Worm (Caenorhabditis elegans) whole organism, L3 larva: ENCODE data around the gene ugt-61.
A peak's percentile ranks its signal among the peaks of the same experiment; 100 is the strongest.

Source experiments
- ceh-16 ChIP-seq: sonication (generic microtip); optimal IDR thresholded peaks from 2 replicates; lab custom pipeline; 2017; ENCODE audit warnings: missing biosample characterization, missing genetic modification characterization
- ceh-28 ChIP-seq: fragments of 150-350 bp; optimal IDR thresholded peaks from 2 replicates; lab custom pipeline; 2014; ENCODE audit warnings: missing biosample characterization, missing genetic modification reagents, missing genetic modification characterization
- ceh-9 ChIP-seq: sonication (generic microtip); optimal IDR thresholded peaks from 2 replicates; lab custom pipeline; 2018; ENCODE audit warnings: missing biosample characterization, missing genetic modification characterization
- daf-12 ChIP-seq: fragments of 150-350 bp; optimal IDR thresholded peaks from 2 replicates; lab custom pipeline; 2014; ENCODE audit warnings: missing biosample characterization, missing genetic modification reagents, missing genetic modification characterization
- egl-5 ChIP-seq: fragments of 150-350 bp; optimal IDR thresholded peaks from 2 replicates; lab custom pipeline; 2017; ENCODE audit warnings: missing biosample characterization, missing genetic modification reagents, missing genetic modification characterization, inconsistent platforms
- elt-1 ChIP-seq: fragments of 150-350 bp; optimal IDR thresholded peaks from 2 replicates; lab custom pipeline; 2014; ENCODE audit warnings: missing biosample characterization, missing genetic modification characterization
- eor-1 ChIP-seq, 2 experiments: fragments of 150-350 bp; optimal IDR thresholded peaks; 2 replicates each; lab custom pipeline; 2014 to 2018; ENCODE audit warnings: missing biosample characterization in 2 of 2, missing genetic modification characterization in 2 of 2
- fkh-10 ChIP-seq: sonication (generic microtip); optimal IDR thresholded peaks from 2 replicates; lab custom pipeline; 2017; ENCODE audit warnings: missing biosample characterization, missing genetic modification reagents, missing genetic modification characterization
- fkh-2 ChIP-seq: fragments of 150-350 bp; optimal IDR thresholded peaks from 2 replicates; lab custom pipeline; 2014; ENCODE audit warnings: missing biosample characterization, missing genetic modification reagents, missing genetic modification characterization
- hmg-11 ChIP-seq: sonication (generic microtip); optimal IDR thresholded peaks from 2 replicates; lab custom pipeline; 2016; ENCODE audit warnings: missing genetic modification characterization, missing compliant biosample characterization
- lin-39 ChIP-seq: fragments of 150-350 bp; optimal IDR thresholded peaks from 2 replicates; lab custom pipeline; 2018; ENCODE audit warnings: missing biosample characterization, missing genetic modification reagents, missing genetic modification characterization
- mml-1 ChIP-seq: fragments of 150-350 bp; sonication (generic microtip); optimal IDR thresholded peaks from 3 replicates; lab custom pipeline; 2014; ENCODE audit warnings: missing biosample characterization, missing genetic modification characterization
- nfya-1 ChIP-seq: sonication (generic microtip); optimal IDR thresholded peaks from 2 replicates; lab custom pipeline; 2017; ENCODE audit warnings: missing genetic modification characterization, mild to moderate bottlenecking, missing compliant biosample characterization, antibody characterized with exemption, moderate library complexity; ENCODE audit not compliant: insufficient read depth
- nhr-11 ChIP-seq: fragments of 150-350 bp; optimal IDR thresholded peaks from 2 replicates; lab custom pipeline; 2014; ENCODE audit warnings: missing biosample characterization, missing genetic modification characterization
- nhr-12 ChIP-seq: fragments of 150-350 bp; optimal IDR thresholded peaks from 2 replicates; lab custom pipeline; 2014; ENCODE audit warnings: missing biosample characterization, missing genetic modification characterization
- nhr-23 ChIP-seq: fragments of 150-350 bp; optimal IDR thresholded peaks from 2 replicates; lab custom pipeline; 2014; ENCODE audit warnings: missing biosample characterization, missing genetic modification reagents, missing genetic modification characterization
- nhr-237 ChIP-seq: fragments of 150-350 bp; optimal IDR thresholded peaks from 2 replicates; lab custom pipeline; 2014; ENCODE audit warnings: missing biosample characterization, missing genetic modification characterization
- nhr-25 ChIP-seq: sonication (generic microtip); optimal IDR thresholded peaks from 2 replicates; lab custom pipeline; 2017; ENCODE audit warnings: missing biosample characterization, missing genetic modification characterization
- nhr-43 ChIP-seq: sonication (generic microtip); optimal IDR thresholded peaks from 2 replicates; lab custom pipeline; 2016; ENCODE audit warnings: mild to moderate bottlenecking, missing genetic modification characterization, missing compliant biosample characterization; ENCODE audit not compliant: poor library complexity, severe bottlenecking
- nhr-67 ChIP-seq: fragments of 150-350 bp; optimal IDR thresholded peaks from 2 replicates; lab custom pipeline; 2014; ENCODE audit warnings: missing biosample characterization, missing genetic modification characterization
- nhr-76 ChIP-seq: fragments of 150-350 bp; sonication (generic microtip); optimal IDR thresholded peaks from 5 replicates; lab custom pipeline; 2014; ENCODE audit warnings: missing biosample characterization, missing genetic modification characterization
- pha-4 ChIP-seq: fragments of 150-350 bp; optimal IDR thresholded peaks from 2 replicates; lab custom pipeline; 2014; ENCODE audit warnings: missing biosample characterization, missing genetic modification reagents, missing genetic modification characterization
- snpc-4 ChIP-seq: fragments of 150-350 bp; optimal IDR thresholded peaks from 2 replicates; lab custom pipeline; 2014; ENCODE audit warnings: missing biosample characterization, missing genetic modification characterization
- tbx-2 ChIP-seq: sonication (generic microtip); optimal IDR thresholded peaks from 2 replicates; lab custom pipeline; 2016; ENCODE audit warnings: mild to moderate bottlenecking, missing genetic modification characterization, missing compliant biosample characterization

ugt-61 gene

ce11 chrV:4790368-4790767 lies 48.1 kb downstream of the ugt-61 start, which contains the start of gene R02F11.12:
TSS of gene R02F11.12 (plus strand) at chrV:4790668.
- TF ChIP-seq nhr-237 (tag; lab: Kevin White, UChicago) (no peak), nhr-76 (no peak), nfya-1 (tag; lab: Kevin White, UChicago) (no peak), nhr-11 (tag; lab: Kevin White, UChicago) (no peak), snpc-4 (tag; lab: Kevin White, UChicago) (no peak), pha-4 (tag; lab: Kevin White, UChicago) (no peak), tbx-2 (no peak), nhr-67 (tag; lab: Kevin White, UChicago) (no peak), mml-1 (tag; lab: Kevin White, UChicago) (no peak), ceh-28 (tag; lab: Kevin White, UChicago) (no peak), ceh-16 (tag; lab: Kevin White, UChicago) (no peak)

- TF ChIP-seq fkh-10 (GFP tag; lab: Kevin White, UChicago): no peak
- TF ChIP-seq daf-12: no peak
- no peak for TF ChIP-seq nhr-23 (tag; lab: Kevin White, UChicago)
- TF ChIP-seq nhr-43 (tag; lab: Kevin White, UChicago): no peak
- no peak for TF ChIP-seq nhr-25 (tag; lab: Kevin White, UChicago)
- no peak for TF ChIP-seq lin-39 (tag; lab: Kevin White, UChicago)
- TF ChIP-seq elt-1: no peak
- no peak for TF ChIP-seq ceh-9 (tag; lab: Kevin White, UChicago)
These were observed 49.3 kb downstream of the ugt-61 start, which contains the start of gene R02F11.11 for ce11 chrV:4791569-4791968. TSS of gene R02F11.11 (plus strand) at chrV:4791869.

- TF ChIP-seq nhr-11 (tag; lab: Kevin White, UChicago) (peak; percentile 45), elt-1 (no peak), mml-1 (tag; lab: Kevin White, UChicago) (no peak), fkh-2 (no peak), eor-1 (tag; optimal IDR thresholded peaks at IDR 0.05; lab: Kevin White, UChicago) (no peak), nhr-12 (no peak), egl-5 (tag; lab: Kevin White, UChicago) (no peak), hmg-11 (no peak)
These were observed 52.1 kb downstream of the ugt-61 start, which contains the start of gene R02F11.2 for ce11 chrV:4794308-4794707. TSS of gene R02F11.2 (plus strand) at chrV:4794599.
